Worm (Caenorhabditis elegans) whole organism, L3 larva: Measurements from ENCODE around the gene dhhc-1.

Experiments
- mdl-1 ChIP-seq: fragments of 150-350 bp; optimal IDR thresholded peaks from 2 replicates; lab custom pipeline; 2014; ENCODE audit warnings: missing biosample characterization, missing genetic modification characterization
- nhr-11 ChIP-seq: fragments of 150-350 bp; optimal IDR thresholded peaks from 2 replicates; lab custom pipeline; 2014; ENCODE audit warnings: missing biosample characterization, missing genetic modification characterization

- no peak for TF ChIP-seq nhr-11 (tag; lab: Kevin White, UChicago)
- no peak for TF ChIP-seq mdl-1 (tag; lab: Kevin White, UChicago)
Measured at ce11 chrX:15070137-15070536, 30.1 kb downstream of the dhhc-1 start.
